Fruit fly (Drosophila melanogaster): ENCODE results near the gene CG5056.

Gene CG5056

DNA sequence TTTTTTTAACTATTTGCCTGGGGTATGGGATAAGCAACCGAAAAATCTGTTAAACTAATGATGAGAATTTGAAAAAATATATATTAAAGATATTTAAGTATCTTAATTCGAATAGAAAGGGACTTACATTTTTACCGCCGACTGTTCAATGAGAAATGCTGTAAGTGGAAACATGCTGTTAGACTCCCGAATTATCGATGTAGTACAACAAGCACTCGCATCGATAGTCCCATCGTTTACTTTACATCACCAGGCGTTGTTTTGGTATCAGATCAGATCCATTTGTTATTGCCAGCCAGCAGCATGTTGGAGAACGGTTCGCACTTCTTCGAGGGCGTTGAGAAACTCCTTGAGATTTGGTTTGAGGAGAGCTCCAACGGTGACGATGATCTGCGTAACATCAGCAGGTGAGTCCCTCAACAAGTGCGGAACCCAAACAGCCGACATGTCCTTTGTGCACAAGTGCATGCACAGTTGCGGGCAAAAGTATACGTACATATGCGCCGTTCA lies 27.2 kb upstream of the CG5056 start, which contains the start of gene SamDC (continued):
- TF ChIP-seq topi (GFP tag; optimal IDR thresholded peaks at IDR 0.05) (peak; percentile 37), CG6163 (GFP tag; IDR thresholded peaks at IDR 0.05) (no peak)

DNA sequence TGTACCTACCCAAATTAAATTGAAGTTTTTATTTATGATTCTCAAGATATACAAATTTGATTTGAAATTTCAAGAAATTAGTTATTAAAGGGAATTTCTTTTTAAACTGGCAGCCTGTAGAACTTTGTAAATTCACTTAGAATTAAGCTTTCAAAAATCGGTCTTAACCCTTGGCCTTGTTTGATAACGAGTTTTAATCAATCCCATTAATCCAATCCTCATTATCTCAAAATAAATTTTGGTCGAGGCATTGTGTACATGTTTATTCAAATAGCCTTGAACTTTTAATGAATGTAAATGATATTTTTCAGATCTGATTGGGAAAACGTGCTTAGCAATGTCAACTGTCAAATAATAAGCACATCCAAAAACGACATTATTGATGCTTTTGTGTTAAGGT lies 26.7 kb upstream of the CG5056 start:
- TF ChIP-seq Eip78C (GFP tag) (peak; percentile 24), svp (GFP tag) (peak; percentile 71), Ets21C (GFP tag; optimal IDR thresholded peaks at IDR 0.05) (no peak), CG10669 (GFP tag; optimal IDR thresholded peaks at IDR 0.05) (no peak)

DNA sequence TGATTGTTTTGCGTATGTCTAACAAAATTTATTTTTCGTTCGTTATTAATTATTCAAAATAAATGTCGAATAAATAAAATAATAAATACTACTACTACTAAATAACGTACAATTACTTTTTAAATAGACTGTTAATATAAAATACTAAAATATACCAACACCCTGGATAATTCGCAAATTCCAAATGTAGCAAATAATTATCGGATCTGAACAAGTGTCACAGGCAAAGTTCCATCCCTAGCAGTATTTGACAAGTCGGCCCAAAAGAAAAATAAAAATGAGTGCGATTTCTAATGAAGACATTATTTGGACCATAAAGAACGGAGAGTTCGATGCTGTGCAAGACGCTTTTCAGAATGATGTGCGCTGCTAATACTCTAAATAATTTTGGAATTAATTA lies 25.1 kb upstream of the CG5056 start, which contains the start of gene CG31715:
CG31715 (plus strand) TSS at position 212 of the 400 bp plus-strand sequence.
- no peak for TF ChIP-seq ss (GFP tag; optimal IDR thresholded peaks at IDR 0.05)
- TF ChIP-seq achi (GFP tag; optimal IDR thresholded peaks at IDR 0.05): peak; percentile 95
- TF ChIP-seq Eip75B (GFP tag; optimal IDR thresholded peaks at IDR 0.05): peak; percentile 38
- peak; percentile 3 for TF ChIP-seq Sox14 (GFP tag; optimal IDR thresholded peaks at IDR 0.05)
- peak; percentile 26 for TF ChIP-seq Ets96B (tag; optimal IDR thresholded peaks at IDR 0.05)
- TF ChIP-seq CG8632 (GFP tag; optimal IDR thresholded peaks at IDR 0.05): peak; percentile 25
- TF ChIP-seq Sox102F (GFP tag; optimal IDR thresholded peaks at IDR 0.05): peak; percentile 50
- peak; percentile 16 for TF ChIP-seq Hr4 (GFP tag; optimal IDR thresholded peaks at IDR 0.05)
- TF ChIP-seq Met (GFP tag; optimal IDR thresholded peaks at IDR 0.05): peak; percentile 13
- peak; percentile 17 for TF ChIP-seq Eip93F (GFP tag; optimal IDR thresholded peaks at IDR 0.05)
- peak; percentile 10 for TF ChIP-seq CG10631 (GFP tag; optimal IDR thresholded peaks at IDR 0.05)
- TF ChIP-seq esn (GFP tag; optimal IDR thresholded peaks at IDR 0.05): peak; percentile 29
- no peak for TF ChIP-seq salr (GFP tag; optimal IDR thresholded peaks at IDR 0.05)
- no peak for TF ChIP-seq Hr39 (GFP tag; optimal IDR thresholded peaks at IDR 0.05)
- peak; percentile 58 for TF ChIP-seq svp (GFP tag)
- TF ChIP-seq vri (GFP tag; optimal IDR thresholded peaks at IDR 0.05): peak; percentile 35
- no peak for TF ChIP-seq CG6808 (GFP tag; optimal IDR thresholded peaks at IDR 0.05)
- peak; percentile 23 for TF ChIP-seq pdm3 (GFP tag; optimal IDR thresholded peaks at IDR 0.05)
- no peak for TF ChIP-seq CG16779 (tag; optimal IDR thresholded peaks at IDR 0.05)
- TF ChIP-seq CG11902 (GFP tag; optimal IDR thresholded peaks at IDR 0.05): no peak
- TF ChIP-seq lz (GFP tag; optimal IDR thresholded peaks at IDR 0.05): no peak
- no peak for TF ChIP-seq OdsH (GFP tag; optimal IDR thresholded peaks at IDR 0.05)
- TF ChIP-seq acj6 (GFP tag; optimal IDR thresholded peaks at IDR 0.05): peak; percentile 3
- TF ChIP-seq dsx (GFP tag; optimal IDR thresholded peaks at IDR 0.05; ENCODE audit: poor library complexity, severe bottlenecking): peak; percentile 27

DNA sequence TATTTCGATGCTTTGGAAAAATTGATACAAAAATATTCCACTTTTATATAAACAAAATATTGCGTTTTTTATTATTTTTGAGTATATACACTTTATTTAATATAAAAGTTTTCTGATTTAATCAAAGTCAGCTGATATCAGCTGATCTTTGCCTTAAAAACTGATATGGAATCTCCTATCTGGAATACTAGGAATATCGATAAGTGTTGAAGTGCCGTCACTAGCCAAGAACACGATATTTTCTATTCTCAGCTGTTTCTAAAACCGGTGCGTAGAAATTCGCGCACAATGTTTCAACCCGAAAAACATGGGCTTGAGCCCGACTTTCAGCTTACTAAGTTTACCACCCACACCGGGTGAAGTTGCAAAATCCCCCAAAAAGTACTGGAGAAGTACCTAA lies 24.0 kb upstream of the CG5056 start, which contains the start of gene Sps2:
Sps2 (plus strand) TSS at position 124 of the 400 bp plus-strand sequence.
- TF ChIP-seq topi (GFP tag; optimal IDR thresholded peaks at IDR 0.05): no peak
- no peak for TF ChIP-seq cyc (GFP tag; optimal IDR thresholded peaks at IDR 0.05)
- TF ChIP-seq CG8632 (GFP tag; optimal IDR thresholded peaks at IDR 0.05): no peak
- TF ChIP-seq CG8119 (GFP tag; IDR thresholded peaks at IDR 0.05): no peak

DNA sequence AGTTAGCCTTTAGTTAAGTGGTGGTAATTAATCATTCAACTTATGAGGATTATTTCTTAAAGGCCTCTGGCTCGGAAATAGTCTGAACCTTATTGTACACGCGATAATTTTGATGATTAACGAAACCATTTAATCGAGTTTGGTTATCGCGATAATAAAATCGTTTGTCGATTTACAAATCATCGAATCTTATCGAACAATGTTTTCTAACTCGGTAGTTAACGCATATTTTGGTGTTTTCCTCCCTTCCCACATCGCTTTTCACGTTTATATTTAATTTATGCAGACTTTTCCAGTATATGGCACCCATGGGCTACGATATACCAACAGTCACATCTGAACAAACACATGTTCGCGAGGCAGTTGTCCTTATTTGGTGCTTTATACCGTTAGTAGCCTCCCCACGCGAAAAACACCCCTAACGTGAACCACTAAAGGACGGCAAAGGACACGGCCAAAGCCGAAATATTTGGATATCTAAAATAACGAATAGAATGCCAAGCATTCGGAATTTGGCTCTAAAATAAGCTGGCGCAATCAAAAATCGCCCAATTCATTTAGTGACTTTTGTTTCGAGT lies 22.4 kb upstream of the CG5056 start, which contains the start of gene Frmd5:
Frmd5 (plus strand) TSS at position 414 of the 578 bp plus-strand sequence.
- TF ChIP-seq dsx (GFP tag; optimal IDR thresholded peaks at IDR 0.05; ENCODE audit: poor library complexity, severe bottlenecking) (no peak), CG11762 (GFP tag; optimal IDR thresholded peaks at IDR 0.05; ENCODE audit: insufficient read depth) (no peak), CG1621 (tag; optimal IDR thresholded peaks at IDR 0.05) (no peak), Blimp-1 (GFP tag; optimal IDR thresholded peaks at IDR 0.05) (no peak), vri (GFP tag; optimal IDR thresholded peaks at IDR 0.05) (no peak), pdm3 (GFP tag; optimal IDR thresholded peaks at IDR 0.05) (no peak), Hr4 (GFP tag; optimal IDR thresholded peaks at IDR 0.05) (no peak), CG8119 (GFP tag; IDR thresholded peaks at IDR 0.05) (no peak), CG8632 (GFP tag; optimal IDR thresholded peaks at IDR 0.05) (no peak), acj6 (GFP tag; optimal IDR thresholded peaks at IDR 0.05) (no peak), CG8319 (GFP tag; optimal IDR thresholded peaks at IDR 0.05) (no peak), fkh (GFP tag; optimal IDR thresholded peaks at IDR 0.05) (no peak)
